Fruit fly (Drosophila melanogaster) whole organism, adult: ENCODE data around the gene CG33301.

Experiments used
- CG11617 ChIP-seq: fragments of 200-800 bp; sonication (Bioruptor generic); optimal IDR thresholded peaks from 2 replicates; lab custom pipeline; 2017; ENCODE audit warnings: mild to moderate bottlenecking, missing biosample characterization, missing genetic modification reagents, missing genetic modification characterization
- CG12768 ChIP-seq: fragments of 200-800 bp; sonication (Bioruptor generic); optimal IDR thresholded peaks from 2 replicates; lab custom pipeline; 2017; ENCODE audit warnings: missing biosample characterization, missing genetic modification characterization, mild to moderate bottlenecking, moderate library complexity, missing genetic modification reagents
- CG14711 ChIP-seq: fragments of 200-800 bp; sonication (Bioruptor generic); optimal IDR thresholded peaks from 2 replicates; lab custom pipeline; 2018; ENCODE audit warnings: missing biosample characterization, mild to moderate bottlenecking, missing genetic modification characterization, moderate library complexity
- CG1620 ChIP-seq: fragments of 200-800 bp; sonication (Bioruptor generic); optimal IDR thresholded peaks from 2 replicates; lab custom pipeline; 2016; ENCODE audit warnings: missing biosample characterization, missing genetic modification characterization
- CG33017 ChIP-seq: fragments of 200-800 bp; sonication (Bioruptor generic); optimal IDR thresholded peaks from 2 replicates; lab custom pipeline; 2018; ENCODE audit warnings: missing biosample characterization, mild to moderate bottlenecking, missing genetic modification characterization, moderate library complexity
- CG5204 ChIP-seq: fragments of 200-800 bp; sonication (Bioruptor generic); optimal IDR thresholded peaks from 2 replicates; lab custom pipeline; 2016; ENCODE audit warnings: missing biosample characterization, missing genetic modification characterization
- CG7045 ChIP-seq: fragments of 200-800 bp; sonication (Bioruptor generic); optimal IDR thresholded peaks from 2 replicates; lab custom pipeline; 2017; ENCODE audit warnings: missing biosample characterization, mild to moderate bottlenecking, missing genetic modification characterization
- CG7101 ChIP-seq: fragments of 200-800 bp; sonication (Bioruptor generic); optimal IDR thresholded peaks from 2 replicates; lab custom pipeline; 2018; ENCODE audit warnings: missing biosample characterization, mild to moderate bottlenecking, missing genetic modification characterization, moderate library complexity
- Clk ChIP-seq: fragments of 200-800 bp; sonication (Bioruptor generic); optimal IDR thresholded peaks from 2 replicates; lab custom pipeline; 2017; ENCODE audit warnings: missing biosample characterization, missing genetic modification characterization
- Crg-1 ChIP-seq: fragments of 200-800 bp; sonication (Bioruptor generic); optimal IDR thresholded peaks from 2 replicates; lab custom pipeline; 2016; ENCODE audit warnings: missing biosample characterization, missing genetic modification characterization
- Hr96 ChIP-seq: fragments of 200-800 bp; sonication (Bioruptor generic); optimal IDR thresholded peaks from 2 replicates; lab custom pipeline; 2016; ENCODE audit warnings: missing biosample characterization, missing genetic modification characterization
- Mnt ChIP-seq: fragments of 200-800 bp; sonication (Bioruptor generic); optimal IDR thresholded peaks from 2 replicates; lab custom pipeline; 2016; ENCODE audit warnings: missing biosample characterization, mild to moderate bottlenecking, missing genetic modification characterization
- bab1 ChIP-seq: fragments of 200-800 bp; sonication (Bioruptor generic); optimal IDR thresholded peaks from 3 replicates; lab custom pipeline; 2019; ENCODE audit warnings: missing biosample characterization, mild to moderate bottlenecking, missing genetic modification characterization, moderate library complexity
- cic ChIP-seq: fragments of 200-800 bp; sonication (Bioruptor generic); optimal IDR thresholded peaks from 2 replicates; lab custom pipeline; 2017; ENCODE audit warnings: missing biosample characterization, mild to moderate bottlenecking, missing genetic modification characterization, moderate library complexity
- cnc ChIP-seq, 2 experiments: fragments of >200 bp; optimal IDR thresholded peaks; 2 replicates each; lab custom pipeline; 2017
- kay ChIP-seq: fragments of 200-800 bp; sonication (Bioruptor generic); peaks from one replicate; lab custom pipeline; 2016; ENCODE audit warnings: missing biosample characterization, missing genetic modification characterization, borderline replicate concordance
- ovo ChIP-seq: fragments of 200-800 bp; sonication (Bioruptor generic); optimal IDR thresholded peaks from 2 replicates; lab custom pipeline; 2016; ENCODE audit warnings: missing biosample characterization, missing genetic modification characterization
- pad ChIP-seq: fragments of 200-800 bp; sonication (Bioruptor generic); optimal IDR thresholded peaks from 3 replicates; lab custom pipeline; 2017; ENCODE audit warnings: missing biosample characterization, missing genetic modification characterization, mild to moderate bottlenecking, moderate library complexity, missing genetic modification reagents
- tj ChIP-seq: fragments of 200-800 bp; sonication (Bioruptor generic); optimal IDR thresholded peaks from 3 replicates; lab custom pipeline; 2017; ENCODE audit warnings: missing biosample characterization, mild to moderate bottlenecking, missing genetic modification characterization, moderate library complexity
- toe ChIP-seq: fragments of 200-800 bp; sonication (Bioruptor generic); optimal IDR thresholded peaks from 2 replicates; lab custom pipeline; 2016; ENCODE audit warnings: missing biosample characterization, missing genetic modification characterization

CG33301 gene

dm6 chr2L:10049280-10049679, at the start of gene CG33301:
TSS of gene CG33301 (plus strand) at chr2L:10049580.
- peak; percentile 15 for TF ChIP-seq CG33017 (tag; lab: Kevin White, UChicago)
- no peak for TF ChIP-seq toe (GFP tag; lab: Kevin White, UChicago)
- no peak for TF ChIP-seq tj (GFP tag; lab: Kevin White, UChicago)
- TF ChIP-seq Clk (GFP tag; lab: Kevin White, UChicago): no peak
- TF ChIP-seq CG7045 (GFP tag; lab: Kevin White, UChicago): no peak
- no peak for TF ChIP-seq cnc (optimal IDR thresholded peaks at IDR 0.05; lab: Kevin White, UChicago)
- TF ChIP-seq CG1620: no peak
- peak; percentile 66 for TF ChIP-seq kay (GFP tag; lab: Kevin White, UChicago)
- TF ChIP-seq Mnt (GFP tag; lab: Kevin White, UChicago): no peak
- TF ChIP-seq CG5204 (GFP tag; lab: Kevin White, UChicago): no peak
- no peak for TF ChIP-seq CG11617 (GFP tag; lab: Kevin White, UChicago)
- TF ChIP-seq cic (GFP tag; lab: Kevin White, UChicago): peak; percentile 16
- no peak for TF ChIP-seq Crg-1 (GFP tag; lab: Kevin White, UChicago)
- no peak for TF ChIP-seq Hr96 (GFP tag; lab: Kevin White, UChicago)
- TF ChIP-seq ovo (GFP tag; lab: Kevin White, UChicago): no peak

dm6 chr2L:10002408-10003358, 46.7 kb upstream of the CG33301 start, which contains the start of the genes CG31875 and SoYb:
TSS of gene CG31875 (minus strand) at chr2L:10002736.
TSS of gene SoYb (minus strand) at chr2L:10002736.
- TF ChIP-seq cic (GFP tag; lab: Kevin White, UChicago): no peak
- TF ChIP-seq toe (GFP tag; lab: Kevin White, UChicago): no peak
- TF ChIP-seq CG1620: no peak
- no peak for TF ChIP-seq Hr96 (GFP tag; lab: Kevin White, UChicago)
- no peak for TF ChIP-seq ovo (GFP tag; lab: Kevin White, UChicago)
- no peak for TF ChIP-seq CG7101 (tag; lab: Kevin White, UChicago)
- no peak for TF ChIP-seq Clk (GFP tag; lab: Kevin White, UChicago)
- peak; percentile 5 for TF ChIP-seq kay (GFP tag; lab: Kevin White, UChicago)
- peak; percentile 94 for TF ChIP-seq tj (GFP tag; lab: Kevin White, UChicago)
- TF ChIP-seq CG14711 (tag; lab: Kevin White, UChicago): peak; percentile 58
- no peak for TF ChIP-seq CG11617 (GFP tag; lab: Kevin White, UChicago)
- TF ChIP-seq CG5204 (GFP tag; lab: Kevin White, UChicago): no peak
- TF ChIP-seq Mnt (GFP tag; lab: Kevin White, UChicago): no peak
- TF ChIP-seq bab1 (GFP tag; lab: Kevin White, UChicago): peak; percentile 64
- no peak for TF ChIP-seq Crg-1 (GFP tag; lab: Kevin White, UChicago)
- TF ChIP-seq CG7045 (GFP tag; lab: Kevin White, UChicago): no peak
- TF ChIP-seq CG12768 (GFP tag; lab: Kevin White, UChicago): no peak
- no peak for TF ChIP-seq pad (GFP tag; lab: Kevin White, UChicago)
- no peak for TF ChIP-seq CG33017 (tag; lab: Kevin White, UChicago)
- TF ChIP-seq cnc (optimal IDR thresholded peaks at IDR 0.05; lab: Kevin White, UChicago): no peak

- TF ChIP-seq CG14711 (tag; lab: Kevin White, UChicago): peak; percentile 44
- TF ChIP-seq CG33017 (tag; lab: Kevin White, UChicago): peak; percentile 44
- TF ChIP-seq toe (GFP tag; lab: Kevin White, UChicago): peak; percentile 76
- peak; percentile 25 for TF ChIP-seq Clk (GFP tag; lab: Kevin White, UChicago)
- peak; percentile 77 for TF ChIP-seq CG1620
- peak; percentile 44 for TF ChIP-seq CG5204 (GFP tag; lab: Kevin White, UChicago)
- peak; percentile 77 for TF ChIP-seq CG7101 (tag; lab: Kevin White, UChicago)
- TF ChIP-seq cic (GFP tag; lab: Kevin White, UChicago): no peak
- TF ChIP-seq bab1 (GFP tag; lab: Kevin White, UChicago): peak; percentile 61
- TF ChIP-seq tj (GFP tag; lab: Kevin White, UChicago): peak; percentile 15
- TF ChIP-seq Hr96 (GFP tag; lab: Kevin White, UChicago): peak; percentile 51
- peak; percentile 59 for TF ChIP-seq ovo (GFP tag; lab: Kevin White, UChicago)
- peak; percentile 45 for TF ChIP-seq CG7045 (GFP tag; lab: Kevin White, UChicago)
- no peak for TF ChIP-seq kay (GFP tag; lab: Kevin White, UChicago)
- peak; percentile 65 for TF ChIP-seq pad (GFP tag; lab: Kevin White, UChicago)
- peak; percentile 77 for TF ChIP-seq Crg-1 (GFP tag; lab: Kevin White, UChicago)
- TF ChIP-seq cnc (optimal IDR thresholded peaks at IDR 0.05; lab: Kevin White, UChicago): peak; percentile 3 to 47
- peak; percentile 66 for TF ChIP-seq CG12768 (GFP tag; lab: Kevin White, UChicago)
- TF ChIP-seq CG11617 (GFP tag; lab: Kevin White, UChicago): peak; percentile 33
- TF ChIP-seq Mnt (GFP tag; lab: Kevin White, UChicago): peak; percentile 71
Observed at dm6 chr2L:10003593-10003992, 45.8 kb upstream of the CG33301 start, which contains the start of gene Ndf. TSS of gene Ndf (plus strand) at chr2L:10003832.

- TF ChIP-seq cnc (optimal IDR thresholded peaks at IDR 0.05; lab: Kevin White, UChicago): no peak
- no peak for TF ChIP-seq CG5204 (GFP tag; lab: Kevin White, UChicago)
- TF ChIP-seq toe (GFP tag; lab: Kevin White, UChicago): no peak
- no peak for TF ChIP-seq CG7045 (GFP tag; lab: Kevin White, UChicago)
- no peak for TF ChIP-seq ovo (GFP tag; lab: Kevin White, UChicago)
- no peak for TF ChIP-seq kay (GFP tag; lab: Kevin White, UChicago)
- no peak for TF ChIP-seq bab1 (GFP tag; lab: Kevin White, UChicago)
- no peak for TF ChIP-seq CG12768 (GFP tag; lab: Kevin White, UChicago)
- no peak for TF ChIP-seq Crg-1 (GFP tag; lab: Kevin White, UChicago)
- TF ChIP-seq CG11617 (GFP tag; lab: Kevin White, UChicago): no peak
- TF ChIP-seq CG14711 (tag; lab: Kevin White, UChicago): no peak
- no peak for TF ChIP-seq cic (GFP tag; lab: Kevin White, UChicago)
- TF ChIP-seq tj (GFP tag; lab: Kevin White, UChicago): no peak
- no peak for TF ChIP-seq pad (GFP tag; lab: Kevin White, UChicago)
Observed at dm6 chr2L:10004574-10004973, 44.8 kb upstream of the CG33301 start.
